Worm (Caenorhabditis elegans) whole organism, mixed stage, embryonic: ENCODE measurements around the gene nhr-282.

Experiments used
- M03D4.4 ChIP-seq: sonication (generic microtip); optimal IDR thresholded peaks from 2 replicates; lab custom pipeline; 2017; ENCODE audit warnings: mild to moderate bottlenecking, missing genetic modification characterization, missing compliant biosample characterization
- cnd-1 ChIP-seq: fragments of 200-800 bp; sonication (Bioruptor generic); optimal IDR thresholded peaks from 2 replicates; lab custom pipeline; 2018; ENCODE audit warnings: mild to moderate bottlenecking, missing genetic modification characterization, missing compliant biosample characterization
- elt-1 ChIP-seq: sonication (generic microtip); optimal IDR thresholded peaks from 2 replicates; lab custom pipeline; 2017; ENCODE audit warnings: missing genetic modification characterization, mild to moderate bottlenecking, missing compliant biosample characterization, antibody characterized with exemption, moderate library complexity, borderline replicate concordance; ENCODE audit not compliant: insufficient read depth
- flh-1 ChIP-seq: fragments of 200-800 bp; sonication (Bioruptor generic); optimal IDR thresholded peaks from 2 replicates; lab custom pipeline; 2018; ENCODE audit warnings: mild to moderate bottlenecking, missing genetic modification characterization, moderate library complexity, missing compliant biosample characterization
- hlh-1 ChIP-seq: fragments of 150-350 bp; optimal IDR thresholded peaks from 2 replicates; lab custom pipeline; 2014; ENCODE audit warnings: missing biosample characterization, missing genetic modification reagents, missing genetic modification characterization
- lin-32 ChIP-seq: fragments of 200-800 bp; sonication (Bioruptor generic); optimal IDR thresholded peaks from 2 replicates; lab custom pipeline; 2018; ENCODE audit warnings: mild to moderate bottlenecking, missing genetic modification characterization, missing compliant biosample characterization
- mep-1 ChIP-seq: fragments of 150-350 bp; optimal IDR thresholded peaks from 2 replicates; lab custom pipeline; 2017; ENCODE audit warnings: missing biosample characterization, missing genetic modification reagents, missing genetic modification characterization, inconsistent platforms
- nhr-28 ChIP-seq: fragments of 150-350 bp; optimal IDR thresholded peaks from 2 replicates; lab custom pipeline; 2014; ENCODE audit warnings: missing biosample characterization, missing genetic modification characterization
- nhr-76 ChIP-seq: sonication (generic microtip); optimal IDR thresholded peaks from 2 replicates; lab custom pipeline; 2017; ENCODE audit warnings: missing biosample characterization, missing genetic modification characterization
- sptf-1 ChIP-seq: sonication (generic microtip); optimal IDR thresholded peaks from 2 replicates; lab custom pipeline; 2017; ENCODE audit warnings: mild to moderate bottlenecking, missing genetic modification characterization, moderate library complexity, missing compliant biosample characterization
- unc-62 ChIP-seq: fragments of 150-350 bp; optimal IDR thresholded peaks from 2 replicates; lab custom pipeline; 2014; ENCODE audit warnings: missing biosample characterization, missing genetic modification reagents, missing genetic modification characterization
- ztf-11 ChIP-seq: fragments of 150-350 bp; optimal IDR thresholded peaks from 2 replicates; lab custom pipeline; 2014; ENCODE audit warnings: missing biosample characterization, missing genetic modification characterization

- TF ChIP-seq cnd-1 (tag; lab: Kevin White, UChicago) = no peak
- TF ChIP-seq ztf-11 (tag; lab: Kevin White, UChicago) = no peak
- TF ChIP-seq hlh-1 (tag; lab: Kevin White, UChicago) = no peak
- TF ChIP-seq M03D4.4 (tag; lab: Kevin White, UChicago) = no peak
- no peak for TF ChIP-seq lin-32 (GFP tag; lab: Kevin White, UChicago)
- TF ChIP-seq unc-62 = no peak
- TF ChIP-seq nhr-76 (tag; lab: Kevin White, UChicago) = no peak
- no peak for TF ChIP-seq elt-1 (tag; lab: Kevin White, UChicago)
- TF ChIP-seq mep-1 = no peak
- TF ChIP-seq flh-1 (GFP tag; lab: Kevin White, UChicago) = no peak
- no peak for TF ChIP-seq sptf-1 (tag; lab: Kevin White, UChicago)
- no peak for TF ChIP-seq nhr-28 (tag; lab: Kevin White, UChicago)
Observed at ce11 chrV:15819983-15820382, 7.9 kb downstream of the nhr-282 start, which contains the start of gene srbc-48.
